Worm (Caenorhabditis elegans) whole organism, L4/young adult: Measurements from ENCODE around the gene K10D11.6.

Experiments used
- W03F9.2 ChIP-seq: fragments of 150-350 bp; optimal IDR thresholded peaks from 2 replicates; lab custom pipeline; 2014; ENCODE audit warnings: missing biosample characterization, missing genetic modification characterization
- dao-5 ChIP-seq: sonication (generic microtip); optimal IDR thresholded peaks from 2 replicates; lab custom pipeline; 2016; ENCODE audit warnings: missing genotype, missing genetic modification characterization, moderate library complexity, missing compliant biosample characterization
- him-1 ChIP-seq: sonication (generic microtip); optimal IDR thresholded peaks from 2 replicates; lab custom pipeline; 2016; ENCODE audit warnings: missing genotype, missing genetic modification reagents, missing genetic modification characterization, missing compliant biosample characterization

ce11 chrIV:12985961-12986360 is 3.3 kb downstream of the K10D11.6 start, which contains the start of gene K10D11.3:
- no peak for TF ChIP-seq dao-5
- no peak for TF ChIP-seq W03F9.2 (tag; lab: Kevin White, UChicago)
- TF ChIP-seq him-1, result no peak
